Worm (Caenorhabditis elegans): Measurements from ENCODE around the gene T24C4.3.

ce11 chrIII:880840-881239 lies 8.6 kb upstream of the T24C4.3 start:
- TF ChIP-seq him-1 (tag; optimal IDR thresholded peaks at IDR 0.05), result no peak
- TF ChIP-seq dao-5 (tag; optimal IDR thresholded peaks at IDR 0.05), result no peak

Data from whole organism, L4/young adult.